Fruit fly (Drosophila melanogaster) Kc167 (cell line): ENCODE data around the gene CG34393.

Experiments
- Myc ChIP-seq: fragments of >200 bp; optimal IDR thresholded peaks from 2 replicates; lab custom pipeline; 2017; ENCODE audit warnings: missing external identifiers
- Sin3A ChIP-seq: fragments of >200 bp; optimal IDR thresholded peaks from 2 replicates; lab custom pipeline; 2018; ENCODE audit warnings: missing external identifiers
- h ChIP-seq: fragments of >200 bp; optimal IDR thresholded peaks from 3 replicates; lab custom pipeline; 2018; ENCODE audit warnings: missing external identifiers
- insv ChIP-seq: fragments of >200 bp; optimal IDR thresholded peaks from 3 replicates; lab custom pipeline; 2018; ENCODE audit warnings: missing external identifiers
- psq ChIP-seq: fragments of >200 bp; optimal IDR thresholded peaks from 2 replicates; lab custom pipeline; 2017; ENCODE audit warnings: missing external identifiers
- ttk ChIP-seq: sonication (Bioruptor generic); optimal IDR thresholded peaks from 2 replicates; lab custom pipeline; 2017; ENCODE audit warnings: missing external identifiers

The CG34393 gene

DNA sequence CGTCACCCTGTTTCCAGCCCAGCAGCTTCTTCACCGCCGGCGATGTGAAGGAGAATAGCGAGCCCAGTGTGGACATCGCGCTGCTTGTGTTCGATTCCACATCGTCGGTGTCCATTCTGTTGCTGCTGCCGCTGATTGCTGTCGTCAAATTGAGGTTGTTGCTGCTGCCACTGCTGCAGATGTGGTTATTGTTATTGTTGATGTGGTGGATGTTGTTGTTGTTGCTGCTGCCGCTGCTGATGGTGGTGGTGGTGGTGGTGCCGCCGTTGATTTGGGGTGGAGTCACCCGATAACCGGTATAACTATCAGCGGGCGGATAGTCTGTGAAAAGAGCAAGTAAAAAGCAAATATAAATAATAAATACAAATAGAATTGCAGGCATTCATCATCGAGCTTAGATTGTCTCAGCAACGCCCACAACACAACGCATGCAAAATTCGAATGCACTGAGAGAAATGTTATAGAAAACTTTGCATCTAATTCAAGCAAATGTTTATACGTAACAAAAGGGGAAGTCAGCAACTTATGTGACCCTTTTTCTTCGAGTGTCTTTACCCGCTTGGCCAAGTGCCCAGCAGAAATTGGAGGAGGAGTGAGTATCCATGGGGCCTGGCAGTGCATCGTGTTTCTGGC lies 51.2 kb downstream of the CG34393 start:
- TF ChIP-seq insv (lab: Kevin White, UChicago) (no peak), h (lab: Kevin White, UChicago) (no peak), psq (lab: Kevin White, UChicago) (no peak), Myc (lab: Kevin White, UChicago) (no peak), ttk (lab: Kevin White, UChicago) (no peak), Sin3A (lab: Kevin White, UChicago) (no peak)

DNA sequence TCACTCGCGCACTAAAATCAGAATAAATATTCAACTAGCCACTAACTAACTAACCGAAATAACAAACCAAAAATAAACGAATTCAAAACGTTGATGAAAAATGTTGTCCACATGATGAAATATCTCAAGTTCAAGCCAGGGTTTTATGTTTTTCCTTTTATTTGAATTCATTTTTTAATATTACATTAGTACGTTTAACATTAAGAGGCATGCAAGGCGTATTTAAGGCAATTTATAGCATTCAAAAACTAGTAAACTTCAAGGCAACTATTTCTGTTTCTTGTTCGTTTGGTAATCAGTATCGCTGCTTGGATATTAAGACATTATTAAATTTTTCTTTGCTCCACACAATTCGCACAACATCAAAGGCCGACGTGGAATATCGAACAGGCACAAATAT lies 54.4 kb downstream of the CG34393 start:
- TF ChIP-seq psq (lab: Kevin White, UChicago) (no peak), Sin3A (lab: Kevin White, UChicago) (no peak), insv (lab: Kevin White, UChicago) (no peak), Myc (lab: Kevin White, UChicago) (no peak), ttk (lab: Kevin White, UChicago) (no peak), h (lab: Kevin White, UChicago) (no peak)

dm6 chr2L:3145470-3145869 lies 54.8 kb downstream of the CG34393 start, which contains the start of gene ND-B14.5B:
Gene ND-B14.5B (minus strand): TSS chr2L:3145848.
- no peak for TF ChIP-seq h (lab: Kevin White, UChicago)
- no peak for TF ChIP-seq Myc (lab: Kevin White, UChicago)
- TF ChIP-seq Sin3A (lab: Kevin White, UChicago) = no peak
- TF ChIP-seq insv (lab: Kevin White, UChicago) = no peak
- no peak for TF ChIP-seq ttk (lab: Kevin White, UChicago)
- TF ChIP-seq psq (lab: Kevin White, UChicago) = no peak

- no peak for TF ChIP-seq insv (lab: Kevin White, UChicago)
- no peak for TF ChIP-seq Sin3A (lab: Kevin White, UChicago)
- no peak for TF ChIP-seq ttk (lab: Kevin White, UChicago)
- no peak for TF ChIP-seq psq (lab: Kevin White, UChicago)
- TF ChIP-seq h (lab: Kevin White, UChicago) = no peak
- no peak for TF ChIP-seq Myc (lab: Kevin White, UChicago)
Measured at dm6 chr2L:3144709-3145108, 55.6 kb downstream of the CG34393 start, which contains the start of gene toc. Gene toc (minus strand): TSS chr2L:3144786.

DNA sequence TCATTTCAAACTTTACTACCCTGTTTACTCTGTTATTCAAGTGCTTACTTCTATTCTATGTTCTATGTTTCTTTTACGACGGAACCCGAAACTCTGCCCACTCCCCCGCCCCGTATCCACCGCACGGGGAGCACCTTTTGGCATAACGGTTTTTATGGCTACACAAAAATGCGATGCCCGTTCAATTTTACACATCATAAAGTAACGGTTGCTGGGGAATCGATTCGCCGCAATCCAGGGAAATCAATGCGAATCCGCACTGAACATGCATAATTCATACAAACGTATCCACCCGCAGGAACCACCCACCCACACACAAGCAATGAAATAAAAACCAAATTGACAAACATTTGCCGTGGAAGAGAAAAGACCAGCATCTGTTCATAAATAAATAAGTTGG lies 56.4 kb downstream of the CG34393 start:
- TF ChIP-seq Myc (lab: Kevin White, UChicago) (no peak), Sin3A (lab: Kevin White, UChicago) (no peak), h (lab: Kevin White, UChicago) (no peak), psq (lab: Kevin White, UChicago) (no peak), insv (lab: Kevin White, UChicago) (no peak), ttk (lab: Kevin White, UChicago) (no peak)

DNA sequence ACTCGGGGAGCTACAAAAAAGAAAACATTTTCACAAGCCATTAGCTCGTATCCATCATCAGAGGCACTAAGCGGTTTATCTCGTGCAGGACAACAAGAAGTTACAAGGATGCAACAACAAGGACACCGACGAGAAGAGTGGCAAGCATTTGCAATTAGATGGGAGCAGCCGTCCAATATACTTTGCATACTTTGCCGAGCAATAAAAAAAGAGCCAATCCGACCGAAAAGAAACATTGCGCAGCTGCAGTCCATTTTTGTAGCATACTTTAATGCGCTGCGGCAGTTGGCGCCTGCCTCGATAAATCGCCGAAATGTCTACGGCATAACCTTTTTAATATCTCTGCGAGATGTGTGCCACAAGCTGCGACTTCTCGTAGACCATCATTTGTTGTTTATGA lies 68.7 kb downstream of the CG34393 start:
- TF ChIP-seq insv (lab: Kevin White, UChicago) (no peak), ttk (lab: Kevin White, UChicago) (no peak), h (lab: Kevin White, UChicago) (no peak), psq (lab: Kevin White, UChicago) (no peak), Sin3A (lab: Kevin White, UChicago) (no peak), Myc (lab: Kevin White, UChicago) (no peak)

DNA sequence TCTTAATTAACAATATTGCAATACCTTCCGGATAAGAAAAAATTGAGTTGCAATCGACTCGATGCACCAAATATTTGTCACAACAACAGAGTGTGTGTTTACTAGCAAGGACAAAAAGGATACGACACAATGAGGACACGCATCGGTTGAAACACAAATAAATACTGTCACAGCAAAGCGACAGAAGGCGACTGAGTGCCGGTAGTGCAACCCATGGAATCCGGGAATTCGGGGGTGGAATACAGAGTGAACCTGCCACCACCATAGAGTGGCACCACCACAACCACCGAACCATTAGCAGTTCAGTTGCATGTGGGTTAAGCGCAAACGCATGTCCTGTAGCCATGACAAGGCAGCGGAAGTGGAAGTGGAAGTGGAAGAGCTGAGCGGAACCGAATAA lies 69.9 kb downstream of the CG34393 start:
- TF ChIP-seq Myc (lab: Kevin White, UChicago) = no peak
- no peak for TF ChIP-seq insv (lab: Kevin White, UChicago)
- TF ChIP-seq psq (lab: Kevin White, UChicago) = no peak
- TF ChIP-seq h (lab: Kevin White, UChicago) = no peak
- TF ChIP-seq Sin3A (lab: Kevin White, UChicago) = no peak
- TF ChIP-seq ttk (lab: Kevin White, UChicago) = no peak

- TF ChIP-seq h (lab: Kevin White, UChicago) = no peak
- no peak for TF ChIP-seq Sin3A (lab: Kevin White, UChicago)
- TF ChIP-seq ttk (lab: Kevin White, UChicago) = no peak
- TF ChIP-seq psq (lab: Kevin White, UChicago) = no peak
- TF ChIP-seq Myc (lab: Kevin White, UChicago) = no peak
- no peak for TF ChIP-seq insv (lab: Kevin White, UChicago)
Measured at dm6 chr2L:3128335-3128734, 72.0 kb downstream of the CG34393 start, which contains the start of gene CG15403. Gene CG15403 (plus strand): TSS chr2L:3128635.

DNA sequence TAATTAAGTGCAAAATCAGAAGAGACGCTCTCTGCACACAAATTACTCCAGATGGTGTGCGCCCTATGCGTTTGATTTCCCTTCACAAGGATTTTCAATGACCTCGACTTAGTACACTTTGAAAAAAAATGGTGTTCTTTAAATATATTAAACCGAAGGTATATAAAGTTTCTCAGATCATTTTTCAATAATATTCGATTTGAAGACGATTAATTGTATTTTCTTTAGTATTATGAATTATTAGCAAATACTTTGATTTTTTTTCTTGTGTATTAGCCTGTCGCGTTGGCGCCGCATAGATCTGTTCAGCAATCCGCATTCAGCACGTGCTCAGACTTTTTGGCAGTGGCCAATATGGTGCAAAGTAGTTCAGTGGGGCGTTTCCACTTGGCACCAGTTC lies 72.5 kb downstream of the CG34393 start:
- no peak for TF ChIP-seq insv (lab: Kevin White, UChicago)
- no peak for TF ChIP-seq h (lab: Kevin White, UChicago)
- no peak for TF ChIP-seq ttk (lab: Kevin White, UChicago)
- no peak for TF ChIP-seq psq (lab: Kevin White, UChicago)
- TF ChIP-seq Myc (lab: Kevin White, UChicago) = no peak
- TF ChIP-seq Sin3A (lab: Kevin White, UChicago) = no peak
